Fruit fly (Drosophila melanogaster): Measurements from ENCODE around the gene CG13310.

Gene CG13310

DNA sequence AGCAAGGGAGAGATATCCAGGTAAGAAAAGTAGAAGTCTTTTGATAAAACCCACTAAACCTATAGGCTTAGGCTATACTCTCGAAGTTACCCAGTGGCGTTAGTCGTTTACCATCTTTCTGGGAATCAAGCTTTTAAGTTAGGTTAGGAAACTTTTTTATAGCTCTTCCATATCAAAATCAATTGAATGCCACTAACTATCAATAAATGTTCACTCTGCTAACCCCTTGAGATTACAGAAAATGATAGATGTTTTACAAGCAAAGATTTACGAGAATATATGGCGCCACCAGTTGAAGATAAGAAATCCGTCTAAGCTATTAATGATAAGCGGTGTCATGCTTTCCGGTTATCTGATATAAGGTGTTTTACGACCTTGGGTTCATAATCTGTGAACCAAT lies 12.6 kb downstream of the CG13310 start:
- TF ChIP-seq h (optimal IDR thresholded peaks at IDR 0.05), result no peak
- TF ChIP-seq insv (optimal IDR thresholded peaks at IDR 0.05), result no peak
- no peak for TF ChIP-seq Myc (optimal IDR thresholded peaks at IDR 0.05)
- TF ChIP-seq psq (optimal IDR thresholded peaks at IDR 0.05), result no peak
- TF ChIP-seq Sin3A (optimal IDR thresholded peaks at IDR 0.05), result no peak
- no peak for TF ChIP-seq ttk (optimal IDR thresholded peaks at IDR 0.05)

DNA sequence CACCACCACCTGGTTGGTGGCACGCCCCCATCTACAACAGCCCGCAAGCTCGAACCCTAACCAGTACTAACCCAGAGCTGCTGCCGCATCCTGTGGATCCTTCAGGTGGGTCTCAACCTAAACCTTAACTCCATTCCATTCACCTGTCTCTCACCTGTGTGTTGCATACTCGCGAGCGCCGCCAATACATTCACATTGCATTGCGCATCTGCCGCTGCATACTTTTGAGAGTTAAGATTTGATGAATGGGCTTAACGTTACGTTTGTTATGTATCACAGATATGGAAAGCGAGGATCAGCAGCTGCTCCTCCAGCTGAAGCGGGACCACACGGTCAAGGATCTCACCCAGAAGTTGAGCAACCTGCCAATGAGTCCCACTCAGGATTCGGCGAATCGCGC lies 13.1 kb downstream of the CG13310 start:
- TF ChIP-seq Sin3A (optimal IDR thresholded peaks at IDR 0.05) (no peak), Myc (optimal IDR thresholded peaks at IDR 0.05) (no peak), insv (optimal IDR thresholded peaks at IDR 0.05) (no peak), ttk (optimal IDR thresholded peaks at IDR 0.05) (no peak), h (optimal IDR thresholded peaks at IDR 0.05) (no peak)

- TF ChIP-seq psq (optimal IDR thresholded peaks at IDR 0.05) (no peak), Sin3A (optimal IDR thresholded peaks at IDR 0.05) (no peak), h (optimal IDR thresholded peaks at IDR 0.05) (no peak), ttk (optimal IDR thresholded peaks at IDR 0.05) (no peak), Myc (optimal IDR thresholded peaks at IDR 0.05) (no peak), insv (optimal IDR thresholded peaks at IDR 0.05) (no peak)
Measured at dm6 chr3L:8783299-8783698, 17.0 kb downstream of the CG13310 start.

DNA sequence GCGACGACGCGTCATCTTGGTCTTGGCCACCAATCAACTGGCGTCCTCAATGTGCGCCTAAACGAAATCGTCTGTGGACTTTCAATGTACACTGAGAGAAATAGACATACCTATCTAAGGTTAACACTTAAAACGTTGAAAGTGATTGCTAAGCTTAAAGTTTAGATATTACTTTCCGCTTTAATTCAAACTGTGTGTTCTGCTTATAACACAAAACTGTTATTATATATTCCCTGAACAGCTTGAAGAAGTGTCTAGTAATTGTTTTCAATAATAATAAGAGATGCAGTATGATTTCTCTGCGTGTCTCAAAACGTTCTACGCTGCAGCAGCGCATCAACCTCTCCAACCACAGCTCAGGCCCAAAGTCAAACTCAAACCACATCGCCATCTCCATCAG lies 18.3 kb downstream of the CG13310 start:
- TF ChIP-seq Sin3A (optimal IDR thresholded peaks at IDR 0.05), result no peak
- TF ChIP-seq ttk (optimal IDR thresholded peaks at IDR 0.05), result no peak
- TF ChIP-seq h (optimal IDR thresholded peaks at IDR 0.05), result no peak
- TF ChIP-seq insv (optimal IDR thresholded peaks at IDR 0.05), result no peak
- TF ChIP-seq psq (optimal IDR thresholded peaks at IDR 0.05), result no peak
- no peak for TF ChIP-seq Myc (optimal IDR thresholded peaks at IDR 0.05)

dm6 chr3L:8780723-8781296 lies 19.5 kb downstream of the CG13310 start:
- TF ChIP-seq Myc (optimal IDR thresholded peaks at IDR 0.05), result no peak
- no peak for TF ChIP-seq ttk (optimal IDR thresholded peaks at IDR 0.05)
- no peak for TF ChIP-seq h (optimal IDR thresholded peaks at IDR 0.05)
- no peak for TF ChIP-seq Sin3A (optimal IDR thresholded peaks at IDR 0.05)
- no peak for TF ChIP-seq insv (optimal IDR thresholded peaks at IDR 0.05)
- TF ChIP-seq psq (optimal IDR thresholded peaks at IDR 0.05), result no peak

DNA sequence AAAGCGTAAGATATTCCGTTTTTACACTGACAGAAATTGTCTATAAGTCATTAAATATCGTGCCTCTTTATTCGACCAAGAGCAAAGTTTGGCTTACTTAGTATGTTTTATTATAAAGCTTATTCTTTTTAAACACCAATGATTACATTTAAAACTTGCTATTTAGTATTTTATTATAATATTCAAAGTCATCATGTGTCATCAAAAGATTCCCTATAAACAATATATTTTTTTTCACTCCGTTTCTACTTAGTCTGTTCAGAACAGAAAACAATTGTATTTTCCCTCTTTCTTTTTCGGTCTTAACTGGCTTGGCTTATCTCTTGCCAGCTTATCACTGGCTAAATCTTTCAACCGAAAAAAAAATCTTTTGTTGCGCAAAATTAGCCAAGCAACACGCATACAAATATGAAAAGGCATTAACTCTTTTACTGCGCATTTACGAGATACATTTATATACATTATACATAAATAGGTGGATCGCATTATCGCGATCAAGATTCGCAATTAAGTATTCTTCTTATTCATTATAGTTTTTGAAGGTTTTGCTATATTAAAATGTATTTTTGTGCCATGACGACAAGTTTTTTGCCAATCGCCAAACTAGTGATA lies 22.9 kb downstream of the CG13310 start:
- TF ChIP-seq Sin3A (optimal IDR thresholded peaks at IDR 0.05), result no peak
- no peak for TF ChIP-seq ttk (optimal IDR thresholded peaks at IDR 0.05)
- no peak for TF ChIP-seq psq (optimal IDR thresholded peaks at IDR 0.05)
- no peak for TF ChIP-seq insv (optimal IDR thresholded peaks at IDR 0.05)
- no peak for TF ChIP-seq Myc (optimal IDR thresholded peaks at IDR 0.05)
- no peak for TF ChIP-seq h (optimal IDR thresholded peaks at IDR 0.05)

dm6 chr3L:8774974-8775731 lies 25.2 kb downstream of the CG13310 start:
- TF ChIP-seq Myc (optimal IDR thresholded peaks at IDR 0.05), result no peak
- TF ChIP-seq insv (optimal IDR thresholded peaks at IDR 0.05), result no peak
- no peak for TF ChIP-seq psq (optimal IDR thresholded peaks at IDR 0.05)
- TF ChIP-seq Sin3A (optimal IDR thresholded peaks at IDR 0.05), result no peak
- TF ChIP-seq h (optimal IDR thresholded peaks at IDR 0.05), result no peak
- TF ChIP-seq ttk (optimal IDR thresholded peaks at IDR 0.05), result no peak

DNA sequence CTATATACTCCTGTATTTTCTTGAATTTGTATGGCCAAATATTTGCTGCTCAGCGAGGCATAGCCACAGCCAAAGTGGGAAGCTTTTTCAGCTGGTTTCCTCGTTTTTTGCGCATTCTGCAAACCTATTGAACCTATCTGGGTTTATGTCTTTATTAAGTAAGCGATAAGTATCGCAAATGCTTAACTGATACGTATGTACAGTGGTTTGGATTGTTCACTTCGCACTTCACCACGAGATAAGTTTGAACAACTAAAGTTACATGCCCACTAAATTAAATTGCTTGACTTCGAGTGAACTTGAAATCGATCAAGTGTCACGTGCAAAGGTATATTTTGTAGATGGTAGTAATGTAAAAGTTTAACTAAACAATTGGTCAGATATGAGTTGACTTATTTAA lies 26.6 kb downstream of the CG13310 start:
- no peak for TF ChIP-seq Sin3A (optimal IDR thresholded peaks at IDR 0.05)
- TF ChIP-seq ttk (optimal IDR thresholded peaks at IDR 0.05), result no peak
- TF ChIP-seq psq (optimal IDR thresholded peaks at IDR 0.05), result no peak
- no peak for TF ChIP-seq insv (optimal IDR thresholded peaks at IDR 0.05)
- TF ChIP-seq Myc (optimal IDR thresholded peaks at IDR 0.05), result no peak
- no peak for TF ChIP-seq h (optimal IDR thresholded peaks at IDR 0.05)

DNA sequence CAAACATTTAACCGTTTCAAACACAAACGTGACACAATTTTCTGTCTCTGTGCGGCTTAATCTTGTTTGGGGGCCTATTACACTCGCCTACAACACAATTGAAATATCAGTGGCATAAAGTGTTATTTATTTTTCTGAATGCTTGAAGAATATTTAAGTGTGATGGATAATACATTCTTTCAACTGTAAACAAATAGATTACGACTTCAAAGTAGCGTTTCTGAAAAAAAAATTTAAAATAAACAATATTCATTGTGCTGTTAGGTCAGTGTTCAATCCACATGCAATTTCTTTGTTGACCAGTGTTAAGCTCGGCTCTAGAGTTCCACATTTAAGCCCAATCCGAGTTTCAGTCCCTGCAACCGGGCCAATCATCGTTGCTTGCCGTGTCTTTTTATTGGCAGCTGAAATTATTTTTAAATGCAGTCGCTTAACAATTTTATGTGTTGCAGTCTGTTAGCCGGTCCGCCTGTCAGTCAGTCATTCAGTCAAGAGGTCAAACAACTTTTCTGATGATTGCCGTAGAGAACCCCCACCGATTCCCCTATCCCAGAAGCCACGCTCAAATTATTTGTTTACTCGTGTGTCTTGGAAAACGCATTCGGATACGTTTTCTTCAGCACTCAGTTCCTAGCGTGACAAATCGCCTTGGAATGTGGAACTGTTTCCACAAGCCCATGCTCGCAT lies 27.2 kb downstream of the CG13310 start:
- no peak for TF ChIP-seq insv (optimal IDR thresholded peaks at IDR 0.05)
- no peak for TF ChIP-seq Sin3A (optimal IDR thresholded peaks at IDR 0.05)
- TF ChIP-seq h (optimal IDR thresholded peaks at IDR 0.05), result no peak
- no peak for TF ChIP-seq ttk (optimal IDR thresholded peaks at IDR 0.05)

DNA sequence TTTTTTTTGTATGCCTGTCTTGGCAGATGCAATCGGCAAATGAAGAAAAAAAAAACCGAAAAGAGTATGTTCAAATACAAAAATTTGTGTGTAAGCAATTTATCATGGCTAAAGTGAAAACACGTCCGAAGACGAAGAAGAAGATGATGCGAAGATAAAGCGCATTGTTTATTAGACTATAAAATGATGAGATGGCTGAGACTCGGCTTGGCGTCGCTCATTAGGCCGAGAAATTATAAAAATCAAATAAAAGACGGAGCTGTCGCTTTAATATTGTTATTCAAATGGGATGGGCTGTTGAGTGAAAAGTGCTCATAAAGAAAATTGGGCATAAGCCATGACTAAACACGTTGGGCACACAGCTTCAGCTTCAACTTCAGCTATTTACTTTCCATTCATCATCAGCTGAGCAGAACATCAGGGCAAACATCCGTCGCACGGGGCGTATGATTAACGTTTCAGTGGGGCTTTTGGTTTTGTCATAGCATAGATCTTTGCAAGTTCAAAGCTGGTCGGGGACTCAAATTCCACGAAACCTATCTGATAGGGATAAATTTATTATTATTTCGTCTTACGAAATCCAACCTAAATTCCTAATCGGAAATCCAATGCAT lies 29.6 kb downstream of the CG13310 start:
- TF ChIP-seq insv (optimal IDR thresholded peaks at IDR 0.05) (no peak), psq (optimal IDR thresholded peaks at IDR 0.05) (no peak), Myc (optimal IDR thresholded peaks at IDR 0.05) (no peak), Sin3A (optimal IDR thresholded peaks at IDR 0.05) (no peak), ttk (optimal IDR thresholded peaks at IDR 0.05) (no peak), h (optimal IDR thresholded peaks at IDR 0.05) (no peak)

DNA sequence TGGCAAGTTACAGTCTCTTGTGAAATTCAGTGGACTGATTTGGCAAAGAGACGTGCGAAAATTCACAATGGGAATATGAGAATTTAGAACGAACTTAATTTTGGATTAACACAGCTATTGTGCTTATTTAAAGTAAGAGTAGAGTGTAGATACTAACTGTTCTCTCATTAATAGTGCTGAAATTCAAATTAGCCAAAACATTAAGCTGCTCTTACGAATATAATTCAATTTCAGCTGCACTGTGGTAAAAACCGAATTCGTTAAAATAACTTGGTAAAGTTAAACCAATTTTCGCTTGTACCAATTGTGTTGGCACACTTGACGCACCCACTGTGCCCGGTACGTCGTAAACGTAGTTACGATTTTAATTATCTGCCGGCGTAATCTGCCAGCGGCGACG lies 32.5 kb downstream of the CG13310 start:
- TF ChIP-seq ttk (optimal IDR thresholded peaks at IDR 0.05), result no peak
- TF ChIP-seq Myc (optimal IDR thresholded peaks at IDR 0.05), result no peak
- no peak for TF ChIP-seq Sin3A (optimal IDR thresholded peaks at IDR 0.05)
- TF ChIP-seq insv (optimal IDR thresholded peaks at IDR 0.05), result no peak
- TF ChIP-seq psq (optimal IDR thresholded peaks at IDR 0.05), result no peak
- no peak for TF ChIP-seq h (optimal IDR thresholded peaks at IDR 0.05)

Data from Kc167 (cell line).